Worm (Caenorhabditis elegans) whole organism, midembryonic: Measurements from ENCODE around the gene ech-3.

Experiments used
- T22C8.4 ChIP-seq: fragments of 200-800 bp; sonication (Bioruptor generic); IDR thresholded peaks from 2 replicates; pipeline ENCODE4 v1.3.6; 2022; ENCODE audit warnings: missing genetic modification characterization, missing compliant biosample characterization
- cog-1 ChIP-seq: sonication (generic microtip); optimal IDR thresholded peaks from 2 replicates; lab custom pipeline; 2016; ENCODE audit warnings: missing genetic modification characterization, missing compliant biosample characterization
- flt-1 ChIP-seq: fragments of 200-800 bp; sonication (Bioruptor generic); IDR thresholded peaks from 2 replicates; pipeline ENCODE4 v1.3.6; 2022; ENCODE audit warnings: missing genetic modification characterization, missing compliant biosample characterization
- klf-2 ChIP-seq: fragments of 200-800 bp; sonication (Bioruptor generic); conservative IDR thresholded peaks from 2 replicates; pipeline ENCODE4 v1.3.6; 2022; ENCODE audit warnings: missing genetic modification reagents, missing genetic modification characterization, missing compliant biosample characterization
- med-1 ChIP-seq: sonication (generic microtip); optimal IDR thresholded peaks from 2 replicates; lab custom pipeline; 2017; ENCODE audit warnings: missing genetic modification characterization, mild to moderate bottlenecking, missing compliant biosample characterization, antibody characterized with exemption, missing genetic modification reagents; ENCODE audit not compliant: insufficient read depth
- ref-1 ChIP-seq: fragments of 200-800 bp; sonication (Bioruptor generic); conservative IDR thresholded peaks from 2 replicates; pipeline ENCODE4 v1.3.6; 2022; ENCODE audit warnings: missing genetic modification reagents, missing genetic modification characterization, missing compliant biosample characterization
- tab-1 ChIP-seq: fragments of 200-800 bp; sonication (Bioruptor generic); IDR thresholded peaks from 2 replicates; pipeline ENCODE4 v1.3.6; 2022; ENCODE audit warnings: missing genetic modification characterization, missing compliant biosample characterization
- ztf-23 ChIP-seq: fragments of 200-800 bp; sonication (Bioruptor generic); IDR thresholded peaks from 2 replicates; pipeline ENCODE4 v1.3.6; 2022; ENCODE audit warnings: missing genetic modification reagents, missing genetic modification characterization, missing compliant biosample characterization
- ztf-29 ChIP-seq: fragments of 200-800 bp; sonication (Bioruptor generic); IDR thresholded peaks from 2 replicates; pipeline ENCODE4 v1.3.6; 2022; ENCODE audit warnings: missing genetic modification reagents, missing genetic modification characterization, missing compliant biosample characterization

Gene ech-3

ce11 chrV:8022040-8022439 is at the start of gene ech-3:
ech-3 (plus strand) TSS chrV:8022217.
- TF ChIP-seq ref-1 (GFP tag; lab: Robert Waterston, UW) (no peak), klf-2 (GFP tag; lab: Robert Waterston, UW) (no peak), tab-1 (GFP tag; lab: Robert Waterston, UW) (no peak), cog-1 (tag; lab: Kevin White, UChicago) (no peak), ztf-29 (GFP tag; lab: Robert Waterston, UW) (no peak), flt-1 (GFP tag; lab: Robert Waterston, UW) (no peak), med-1 (GFP tag; lab: Kevin White, UChicago) (no peak), T22C8.4 (GFP tag; lab: Robert Waterston, UW) (no peak)

DNA sequence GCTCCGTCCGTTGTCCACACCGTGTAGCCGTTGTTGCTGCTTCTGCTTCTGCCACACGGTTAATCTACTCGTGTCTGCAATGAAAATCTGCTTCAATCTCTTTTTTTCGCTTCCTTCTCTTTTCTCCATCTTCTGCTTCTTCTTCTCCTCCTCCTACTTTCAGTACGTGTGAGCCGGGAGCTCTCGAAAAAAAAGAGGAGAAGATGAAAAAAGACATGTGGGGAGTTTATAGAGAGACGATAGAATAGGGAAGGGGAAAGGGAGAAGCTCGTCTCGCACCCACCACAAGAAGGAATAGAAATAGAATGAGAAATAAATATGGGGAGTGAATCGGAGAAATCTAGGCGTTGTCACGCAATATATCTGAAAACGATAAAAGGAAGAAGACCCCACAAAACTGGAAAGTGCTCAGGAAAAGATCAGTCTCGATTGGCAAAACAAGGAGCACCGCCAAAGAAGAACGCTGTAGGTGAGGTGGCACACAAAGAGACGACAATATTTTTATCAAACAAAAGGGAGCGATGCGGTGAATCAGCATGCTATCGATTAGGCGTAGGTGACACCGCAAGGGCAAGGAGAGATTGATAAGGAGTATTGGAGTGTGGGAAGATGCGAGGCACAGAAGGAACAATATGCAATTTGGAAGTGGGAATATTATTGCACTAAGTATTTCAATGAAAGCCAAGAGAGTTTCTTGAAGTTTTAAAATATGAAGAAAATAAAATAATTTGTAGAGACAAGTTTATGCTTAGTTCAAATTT is 44.1 kb upstream of the ech-3 start, which contains the start of gene let-413:
Gene let-413, minus strand, starts transcription at position 76 of the 761 bp plus-strand sequence.
- TF ChIP-seq klf-2 (GFP tag; lab: Robert Waterston, UW): no peak
- TF ChIP-seq cog-1 (tag; lab: Kevin White, UChicago): no peak
- no peak for TF ChIP-seq T22C8.4 (GFP tag; lab: Robert Waterston, UW)

DNA sequence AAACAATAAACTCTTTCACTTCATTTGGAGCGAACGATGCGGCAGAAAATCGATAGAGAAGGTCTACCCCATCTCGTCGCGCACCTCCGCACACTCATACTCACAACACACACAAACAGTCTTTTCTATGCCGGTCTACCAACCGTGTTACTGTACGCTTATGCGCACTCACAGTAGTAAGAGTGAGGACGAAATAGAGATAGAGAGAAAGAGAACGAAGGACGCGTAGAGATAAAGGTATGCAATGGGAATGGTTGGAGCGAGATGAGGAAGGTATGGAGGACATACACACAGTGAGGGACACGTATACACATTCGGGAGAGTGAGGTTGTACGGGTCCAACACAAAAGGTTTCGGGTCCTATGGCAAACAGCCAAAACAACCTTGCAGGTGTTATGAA is 43.2 kb upstream of the ech-3 start:
- TF ChIP-seq med-1 (GFP tag; lab: Kevin White, UChicago) (no peak), klf-2 (GFP tag; lab: Robert Waterston, UW) (no peak), ztf-29 (GFP tag; lab: Robert Waterston, UW) (no peak), ref-1 (GFP tag; lab: Robert Waterston, UW) (no peak), cog-1 (tag; lab: Kevin White, UChicago) (peak; percentile 14), T22C8.4 (GFP tag; lab: Robert Waterston, UW) (peak; percentile 55; the same call in 1 of the 2 replicates), tab-1 (GFP tag; lab: Robert Waterston, UW) (no peak), ztf-23 (0 out of 2 replicates have a peak, but pooled peaks have one; percentile 30), flt-1 (GFP tag; lab: Robert Waterston, UW) (peak; percentile 24; the same call in 1 of the 2 replicates)

- TF ChIP-seq ztf-23 (no peak), cog-1 (tag; lab: Kevin White, UChicago) (no peak), flt-1 (GFP tag; lab: Robert Waterston, UW) (no peak), med-1 (GFP tag; lab: Kevin White, UChicago) (no peak), tab-1 (GFP tag; lab: Robert Waterston, UW) (no peak), T22C8.4 (GFP tag; lab: Robert Waterston, UW) (no peak), ref-1 (GFP tag; lab: Robert Waterston, UW) (no peak), ztf-29 (GFP tag; lab: Robert Waterston, UW) (no peak), klf-2 (GFP tag; lab: Robert Waterston, UW) (no peak)
These were observed 41.5 kb upstream of the ech-3 start for ce11 chrV:7980370-7980987.

DNA sequence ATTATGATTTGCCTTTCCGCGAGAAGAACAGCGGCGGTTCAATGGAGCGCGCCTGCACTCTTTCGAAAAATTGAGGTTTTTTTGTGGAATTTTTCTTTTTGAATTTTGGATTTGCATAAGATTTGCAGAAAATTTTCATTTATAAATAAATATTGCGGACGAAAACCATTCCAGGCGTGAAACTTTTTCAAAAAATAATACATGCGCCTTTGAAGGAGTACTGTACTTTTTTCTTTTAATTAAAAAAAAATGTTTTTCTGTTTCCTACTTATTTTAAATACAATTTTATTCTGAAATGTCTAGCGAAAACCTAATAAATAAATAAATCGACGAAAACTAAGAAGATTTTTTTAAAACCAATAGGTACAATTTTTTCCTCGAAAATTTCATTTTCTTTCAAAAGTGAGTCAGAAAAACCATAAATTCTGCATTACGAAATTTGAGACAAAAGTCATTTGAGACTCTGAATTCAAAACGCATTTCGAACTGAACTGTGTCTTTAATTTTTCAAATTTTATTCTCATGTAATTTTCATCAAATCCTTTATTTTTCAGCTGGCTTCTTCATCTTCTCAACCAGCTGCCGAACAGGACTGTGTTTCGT is 40.9 kb upstream of the ech-3 start, which contains the start of gene F26D11.1:
Gene F26D11.1, plus strand, starts transcription at position 553 of the 603 bp plus-strand sequence.
- TF ChIP-seq flt-1 (GFP tag; lab: Robert Waterston, UW) (no peak), klf-2 (GFP tag; lab: Robert Waterston, UW) (no peak), ref-1 (GFP tag; lab: Robert Waterston, UW) (no peak), ztf-23 (no peak), ztf-29 (GFP tag; lab: Robert Waterston, UW) (no peak), tab-1 (GFP tag; lab: Robert Waterston, UW) (no peak), med-1 (GFP tag; lab: Kevin White, UChicago) (no peak), T22C8.4 (GFP tag; lab: Robert Waterston, UW) (no peak), cog-1 (tag; lab: Kevin White, UChicago) (no peak)

DNA sequence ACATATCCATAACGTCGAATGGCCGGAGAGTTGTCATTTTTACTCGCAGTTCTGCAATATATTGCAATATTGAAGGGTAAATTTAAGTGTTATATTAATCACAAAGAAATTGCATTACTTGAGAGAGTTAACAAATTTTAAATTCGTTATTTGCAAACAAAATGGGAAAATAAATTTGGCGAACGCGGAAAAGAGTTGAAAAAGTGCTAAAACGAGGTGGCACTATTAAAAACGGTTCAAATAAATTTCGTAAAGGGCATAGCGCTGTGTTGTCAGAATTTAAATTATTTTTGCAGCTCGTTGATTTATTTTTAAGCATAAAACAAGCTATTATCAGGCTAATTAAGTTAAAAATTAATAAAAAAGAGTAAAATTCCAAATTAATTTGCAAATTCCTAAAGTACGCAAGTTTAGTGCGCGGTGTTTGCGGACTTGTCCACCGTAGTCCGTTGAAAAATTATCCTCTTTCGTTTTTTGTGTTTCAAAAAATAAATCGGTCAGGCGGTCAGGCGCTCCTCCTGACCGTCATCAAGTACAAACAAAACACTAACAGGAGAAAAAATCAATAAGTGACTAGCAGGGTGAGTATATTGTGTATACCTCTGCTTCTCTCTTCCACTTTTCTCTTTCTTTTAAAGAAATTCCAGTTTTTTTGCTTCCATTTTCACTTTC is 38.5 kb upstream of the ech-3 start, which contains the start of the genes natb-1 and abhd-12:
Gene natb-1, minus strand, starts transcription at position 51 of the 672 bp plus-strand sequence.
Gene abhd-12, plus strand, starts transcription at position 499 of the 672 bp plus-strand sequence.
- TF ChIP-seq flt-1 (GFP tag; lab: Robert Waterston, UW): 0 out of 2 replicates have a peak, but pooled peaks have one; percentile 52
- TF ChIP-seq klf-2 (GFP tag; lab: Robert Waterston, UW): no peak

DNA sequence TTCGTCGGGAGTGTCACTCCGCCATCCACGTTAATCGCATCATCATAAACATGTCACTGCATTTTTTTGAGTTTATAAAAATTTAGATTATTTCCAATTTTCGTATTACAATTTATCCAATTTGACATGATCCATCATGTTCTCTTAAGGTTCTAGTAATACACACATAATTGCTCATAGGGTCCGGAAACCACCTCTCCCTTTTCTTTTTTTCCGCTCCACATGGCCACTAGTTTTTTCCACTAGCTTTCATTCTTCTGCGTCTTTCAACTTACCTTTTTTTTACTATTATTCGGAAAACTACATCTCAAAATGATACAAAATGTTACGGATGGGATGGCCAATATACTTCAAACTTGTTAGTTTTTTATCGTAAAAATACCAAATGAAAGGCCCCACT is 36.2 kb upstream of the ech-3 start, which contains the start of gene Y97E10AL.1:
Gene Y97E10AL.1, plus strand, starts transcription at position 301 of the 400 bp plus-strand sequence.
- TF ChIP-seq flt-1 (GFP tag; lab: Robert Waterston, UW) (no peak), cog-1 (tag; lab: Kevin White, UChicago) (no peak), ref-1 (GFP tag; lab: Robert Waterston, UW) (no peak), tab-1 (GFP tag; lab: Robert Waterston, UW) (no peak), med-1 (GFP tag; lab: Kevin White, UChicago) (no peak), klf-2 (GFP tag; lab: Robert Waterston, UW) (no peak), ztf-23 (no peak), T22C8.4 (GFP tag; lab: Robert Waterston, UW) (no peak), ztf-29 (GFP tag; lab: Robert Waterston, UW) (no peak)

DNA sequence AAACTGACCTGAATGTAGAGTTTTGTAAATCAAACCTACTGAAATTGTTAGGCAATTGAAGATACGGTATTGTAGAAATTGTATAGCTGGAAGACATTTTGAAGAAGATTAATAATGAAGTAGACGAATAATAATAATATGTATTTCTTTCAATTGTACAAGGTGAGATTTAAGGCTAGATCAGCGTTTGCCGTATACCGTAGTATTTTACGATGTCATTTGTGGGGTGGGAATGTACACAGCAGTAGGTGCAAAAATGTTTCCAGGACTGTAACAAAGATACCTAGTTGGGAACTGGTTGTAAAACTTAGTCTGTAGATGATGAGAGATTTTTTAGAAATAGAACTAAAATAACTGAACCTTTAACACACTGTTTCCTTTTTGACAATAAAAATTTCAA is 27.4 kb upstream of the ech-3 start, which contains the start of gene ceh-76:
Gene ceh-76, minus strand, starts transcription at position 101 of the 400 bp plus-strand sequence.
- TF ChIP-seq med-1 (GFP tag; lab: Kevin White, UChicago) (no peak), ztf-29 (GFP tag; lab: Robert Waterston, UW) (no peak), flt-1 (GFP tag; lab: Robert Waterston, UW) (no peak), tab-1 (GFP tag; lab: Robert Waterston, UW) (no peak), klf-2 (GFP tag; lab: Robert Waterston, UW) (no peak), cog-1 (tag; lab: Kevin White, UChicago) (no peak), T22C8.4 (GFP tag; lab: Robert Waterston, UW) (no peak), ztf-23 (no peak), ref-1 (GFP tag; lab: Robert Waterston, UW) (no peak)
